Fruit fly (Drosophila melanogaster) ovary, adult (tissue): Measurements from ENCODE around the gene GCC88.

Experiments used
- CG17801 ChIP-seq: fragments of 200-800 bp; optimal IDR thresholded peaks from 2 replicates; lab custom pipeline; 2019; ENCODE audit warnings: missing biosample characterization, mild to moderate bottlenecking, missing genetic modification characterization, moderate library complexity; ENCODE audit not compliant: partially characterized antibody

GCC88 gene

dm6 chr3R:11230392-11230791 is at the start of gene GCC88:
Gene GCC88, minus strand, starts transcription at chr3R:11230600.
- no peak for TF ChIP-seq CG17801 (GFP tag; lab: Kevin White, UChicago)

dm6 chr3R:11272667-11273066 is 42.3 kb upstream of the GCC88 start:
- no peak for TF ChIP-seq CG17801 (GFP tag; lab: Kevin White, UChicago)

dm6 chr3R:11270574-11270973 is 40.2 kb upstream of the GCC88 start:
- TF ChIP-seq CG17801 (GFP tag; lab: Kevin White, UChicago): no peak

- no peak for TF ChIP-seq CG17801 (GFP tag; lab: Kevin White, UChicago)
Observed at dm6 chr3R:11269013-11269412, 38.6 kb upstream of the GCC88 start.

- TF ChIP-seq CG17801 (GFP tag; lab: Kevin White, UChicago): no peak
Observed at dm6 chr3R:11263579-11263978, 33.2 kb upstream of the GCC88 start.

- no peak for TF ChIP-seq CG17801 (GFP tag; lab: Kevin White, UChicago)
Observed at dm6 chr3R:11260966-11261530, 30.6 kb upstream of the GCC88 start.

- no peak for TF ChIP-seq CG17801 (GFP tag; lab: Kevin White, UChicago)
Observed at dm6 chr3R:11257537-11257936, 27.1 kb upstream of the GCC88 start.

dm6 chr3R:11254382-11254953 is 24.1 kb upstream of the GCC88 start:
- no peak for TF ChIP-seq CG17801 (GFP tag; lab: Kevin White, UChicago)

dm6 chr3R:11253768-11254167 is 23.4 kb upstream of the GCC88 start:
- no peak for TF ChIP-seq CG17801 (GFP tag; lab: Kevin White, UChicago)

dm6 chr3R:11246865-11247264 is 16.5 kb upstream of the GCC88 start:
- no peak for TF ChIP-seq CG17801 (GFP tag; lab: Kevin White, UChicago)

- TF ChIP-seq CG17801 (GFP tag; lab: Kevin White, UChicago): no peak
Observed at dm6 chr3R:11245803-11246202, 15.4 kb upstream of the GCC88 start.

dm6 chr3R:11243951-11244660 is 13.7 kb upstream of the GCC88 start, which contains the start of the genes CG17734 and CG5214:
Gene CG17734, minus strand, starts transcription at chr3R:11243999.
Gene CG5214, plus strand, starts transcription at chr3R:11244302.
- TF ChIP-seq CG17801 (GFP tag; lab: Kevin White, UChicago): no peak

dm6 chr3R:11243057-11243740 is 12.8 kb upstream of the GCC88 start:
- TF ChIP-seq CG17801 (GFP tag; lab: Kevin White, UChicago): no peak

dm6 chr3R:11240891-11241290 is 10.5 kb upstream of the GCC88 start, which contains the start of the genes scpr-B and scpr-A:
Gene scpr-B, minus strand, starts transcription at chr3R:11240991.
Gene scpr-A, plus strand, starts transcription at chr3R:11241183.
- TF ChIP-seq CG17801 (GFP tag; lab: Kevin White, UChicago): no peak

- no peak for TF ChIP-seq CG17801 (GFP tag; lab: Kevin White, UChicago)
Observed at dm6 chr3R:11237598-11237997, 7.2 kb upstream of the GCC88 start, which contains the start of gene CG31388. Gene CG31388, plus strand, starts transcription at chr3R:11237815.
